Fruit fly (Drosophila melanogaster) Kc167 (cell line): ENCODE data around the gene CG43098.

Experiments
- Sin3A ChIP-seq: fragments of >200 bp; optimal IDR thresholded peaks from 2 replicates; lab custom pipeline; 2018; ENCODE audit warnings: missing external identifiers
- h ChIP-seq: fragments of >200 bp; optimal IDR thresholded peaks from 3 replicates; lab custom pipeline; 2018; ENCODE audit warnings: missing external identifiers
- insv ChIP-seq: fragments of >200 bp; optimal IDR thresholded peaks from 3 replicates; lab custom pipeline; 2018; ENCODE audit warnings: missing external identifiers
- psq ChIP-seq: fragments of >200 bp; optimal IDR thresholded peaks from 2 replicates; lab custom pipeline; 2017; ENCODE audit warnings: missing external identifiers

- TF ChIP-seq h (lab: Kevin White, UChicago), result no peak
- no peak for TF ChIP-seq psq (lab: Kevin White, UChicago)
- TF ChIP-seq insv, result no peak
- TF ChIP-seq Sin3A (lab: Kevin White, UChicago), result no peak
Measured at dm6 chr3L:3617252-3617651, 41.6 kb upstream of the CG43098 start.
